Fruit fly (Drosophila melanogaster): Measurements from ENCODE around the gene CG31323.

CG31323 gene

dm6 chr3R:26235034-26235433, 64.4 kb downstream of the CG31323 start (continued):
- TF ChIP-seq CG17361 (GFP tag; IDR thresholded peaks at IDR 0.05), result 0 out of 3 replicates have a peak, but pooled peaks have one; percentile 31
- no peak for TF ChIP-seq NC2α (GFP tag; optimal IDR thresholded peaks at IDR 0.05)
- no peak for TF ChIP-seq CG8281 (tag; optimal IDR thresholded peaks at IDR 0.05)
- TF ChIP-seq gem (tag; optimal IDR thresholded peaks at IDR 0.05), result peak; percentile 69
- TF ChIP-seq tll (GFP tag; optimal IDR thresholded peaks at IDR 0.05), result no peak
- peak; percentile 45; the same call in 1 of the 2 replicates for TF ChIP-seq E2f1 (GFP tag; IDR thresholded peaks at IDR 0.05)
- TF ChIP-seq oc (tag; optimal IDR thresholded peaks at IDR 0.05), result no peak
- no peak for TF ChIP-seq CG4617 (GFP tag; optimal IDR thresholded peaks at IDR 0.05; ENCODE audit: borderline replicate concordance)
- peak; percentile 21 for TF ChIP-seq CG18011 (GFP tag; optimal IDR thresholded peaks at IDR 0.05)
- TF ChIP-seq CG11398 (GFP tag; optimal IDR thresholded peaks at IDR 0.05), result no peak
- TF ChIP-seq Sry-β (GFP tag; optimal IDR thresholded peaks at IDR 0.05), result no peak
- no peak for TF ChIP-seq CG6683 (GFP tag; optimal IDR thresholded peaks at IDR 0.05)
- peak; percentile 19 for TF ChIP-seq pnt (GFP tag; optimal IDR thresholded peaks at IDR 0.05)
- TF ChIP-seq Neu2 (GFP tag; optimal IDR thresholded peaks at IDR 0.05; ENCODE audit: borderline replicate concordance), result no peak
- no peak for TF ChIP-seq Opbp (GFP tag; IDR thresholded peaks at IDR 0.05; ENCODE audit: partially characterized antibody)
- no peak for TF ChIP-seq CG34376 (GFP tag; optimal IDR thresholded peaks at IDR 0.05)
- peak; percentile 37; the same call in 1 of the 2 replicates for TF ChIP-seq CG32532 (GFP tag; IDR thresholded peaks at IDR 0.05)
- no peak for TF ChIP-seq CG12236 (GFP tag; optimal IDR thresholded peaks at IDR 0.05)
- TF ChIP-seq CG14667 (GFP tag; IDR thresholded peaks at IDR 0.05), result peak; percentile 30; the same call in 1 of the 2 replicates
- no peak for TF ChIP-seq CG7928 (GFP tag; optimal IDR thresholded peaks at IDR 0.05)
- TF ChIP-seq sisA (GFP tag; IDR thresholded peaks at IDR 0.05), result 0 out of 2 replicates have a peak, but pooled peaks have one; percentile 39
- TF ChIP-seq dysf (GFP tag; IDR thresholded peaks at IDR 0.05), result 0 out of 3 replicates have a peak, but pooled peaks have one; percentile 58
- peak; percentile 9 for TF ChIP-seq CG4854 (GFP tag; optimal IDR thresholded peaks at IDR 0.05)
- TF ChIP-seq B-H2 (GFP tag; optimal IDR thresholded peaks at IDR 0.05), result no peak
- TF ChIP-seq CG8290 (GFP tag; optimal IDR thresholded peaks at IDR 0.05), result no peak
- TF ChIP-seq CG8290 (tag; optimal IDR thresholded peaks at IDR 0.05), result peak in 1 of 2 experiments; percentile 42
- peak; percentile 54 for TF ChIP-seq mam (GFP tag; optimal IDR thresholded peaks at IDR 0.05)
- TF ChIP-seq insv (GFP tag; optimal IDR thresholded peaks at IDR 0.05), result no peak
- no peak for TF ChIP-seq CG17612 (GFP tag; IDR thresholded peaks at IDR 0.05)
- no peak for TF ChIP-seq nerfin-2 (GFP tag; IDR thresholded peaks at IDR 0.05; ENCODE audit: partially characterized antibody)
- peak; percentile 26 for TF ChIP-seq CG7556 (GFP tag; optimal IDR thresholded peaks at IDR 0.05)
- TF ChIP-seq CG15479 (GFP tag; optimal IDR thresholded peaks at IDR 0.05), result no peak
- peak; percentile 59 for TF ChIP-seq CG31441 (GFP tag; IDR thresholded peaks at IDR 0.05)
- TF ChIP-seq CkIIα-i1 (GFP tag; IDR thresholded peaks at IDR 0.05), result no peak
- 0 out of 3 replicates have a peak, but pooled peaks have one; percentile 39 for TF ChIP-seq ase (GFP tag; IDR thresholded peaks at IDR 0.05)
- TF ChIP-seq CG5953 (GFP tag; IDR thresholded peaks at IDR 0.05), result no peak
- no peak for TF ChIP-seq Tbp (GFP tag; optimal IDR thresholded peaks at IDR 0.05)
- TF ChIP-seq CG31224 (GFP tag; IDR thresholded peaks at IDR 0.05), result no peak
- TF ChIP-seq CG2199 (GFP tag; IDR thresholded peaks at IDR 0.05), result no peak
- TF ChIP-seq CG17385 (GFP tag; optimal IDR thresholded peaks at IDR 0.05), result peak; percentile 28
- no peak for TF ChIP-seq CG13296 (GFP tag; optimal IDR thresholded peaks at IDR 0.05)
- no peak for TF ChIP-seq CG3065 (GFP tag; optimal IDR thresholded peaks at IDR 0.05)
- TF ChIP-seq run (tag; optimal IDR thresholded peaks at IDR 0.05), result no peak
- no peak for TF ChIP-seq CG3281 (GFP tag; optimal IDR thresholded peaks at IDR 0.05)
- TF ChIP-seq CG5245 (GFP tag; optimal IDR thresholded peaks at IDR 0.05), result peak; percentile 16
- no peak for TF ChIP-seq CG6272 (GFP tag; IDR thresholded peaks at IDR 0.05)
- TF ChIP-seq corto (GFP tag; optimal IDR thresholded peaks at IDR 0.05), result no peak
- TF ChIP-seq usp (GFP tag; optimal IDR thresholded peaks at IDR 0.05), result no peak
- no peak for TF ChIP-seq CG7987 (GFP tag; optimal IDR thresholded peaks at IDR 0.05)
- TF ChIP-seq CG9932 (GFP tag; IDR thresholded peaks at IDR 0.05), result no peak
- no peak for TF ChIP-seq CG17568 (GFP tag; optimal IDR thresholded peaks at IDR 0.05)
